Worm (Caenorhabditis elegans) whole organism, early embryonic: ENCODE measurements around the gene K04C2.5.

Source experiments
- B0310.2 ChIP-seq: sonication (generic microtip); optimal IDR thresholded peaks from 2 replicates; lab custom pipeline; 2016; ENCODE audit warnings: mild to moderate bottlenecking, missing genetic modification characterization, missing compliant biosample characterization
- F13C5.2 ChIP-seq: sonication (generic microtip); optimal IDR thresholded peaks from 2 replicates; lab custom pipeline; 2017; ENCODE audit warnings: mild to moderate bottlenecking, missing genetic modification characterization, inconsistent platforms, missing compliant biosample characterization
- aly-1 ChIP-seq: sonication (generic microtip); optimal IDR thresholded peaks from 2 replicates; lab custom pipeline; 2016; ENCODE audit warnings: missing genetic modification characterization, missing compliant biosample characterization
- ama-1 ChIP-seq: fragments of 150-350 bp; optimal IDR thresholded peaks from 2 replicates; lab custom pipeline; 2014
- ceh-13 ChIP-seq: fragments of 200-800 bp; sonication (Bioruptor generic); optimal IDR thresholded peaks from 2 replicates; lab custom pipeline; 2018; ENCODE audit warnings: mild to moderate bottlenecking, missing genetic modification characterization, missing compliant biosample characterization
- ceh-36 ChIP-seq: sonication (generic microtip); optimal IDR thresholded peaks from 2 replicates; lab custom pipeline; 2016; ENCODE audit warnings: missing genetic modification characterization, inconsistent platforms, missing compliant biosample characterization
- ets-7 ChIP-seq: sonication (generic microtip); optimal IDR thresholded peaks from 2 replicates; lab custom pipeline; 2016; ENCODE audit warnings: missing genotype, missing genetic modification characterization, missing compliant biosample characterization
- flt-1 ChIP-seq: fragments of 200-800 bp; sonication (Bioruptor generic); IDR thresholded peaks from 2 replicates; pipeline ENCODE4 v1.3.6; 2022; ENCODE audit warnings: missing genetic modification characterization, missing compliant biosample characterization
- hmg-4 ChIP-seq: fragments of 200-800 bp; sonication (Bioruptor generic); optimal IDR thresholded peaks from 2 replicates; lab custom pipeline; 2018; ENCODE audit warnings: mild to moderate bottlenecking, missing genetic modification characterization, missing compliant biosample characterization
- scrt-1 ChIP-seq: fragments of 200-800 bp; sonication (Bioruptor generic); IDR thresholded peaks from 2 replicates; pipeline ENCODE4 v1.3.6; 2022; ENCODE audit warnings: missing genetic modification characterization, missing compliant biosample characterization
- sea-1 ChIP-seq: fragments of 200-800 bp; sonication (Bioruptor generic); conservative IDR thresholded peaks from 2 replicates; pipeline ENCODE4 v1.3.6; 2022; ENCODE audit warnings: missing genetic modification characterization, missing compliant biosample characterization
- tbx-37 ChIP-seq: fragments of 200-800 bp; sonication (Bioruptor generic); conservative IDR thresholded peaks from 2 replicates; pipeline ENCODE4 v1.3.6; 2022; ENCODE audit warnings: missing genetic modification reagents, missing genetic modification characterization, missing compliant biosample characterization

- TF ChIP-seq ama-1 (lab: Kevin White, UChicago) (no peak), flt-1 (GFP tag; lab: Robert Waterston, UW) (no peak), ets-7 (tag; lab: Kevin White, UChicago) (no peak), aly-1 (no peak), B0310.2 (tag; lab: Kevin White, UChicago) (no peak), ceh-36 (tag; lab: Kevin White, UChicago) (no peak), ceh-13 (GFP tag; lab: Kevin White, UChicago) (no peak), F13C5.2 (tag; lab: Kevin White, UChicago) (no peak), sea-1 (no peak), tbx-37 (GFP tag; lab: Robert Waterston, UW) (no peak), hmg-4 (GFP tag; lab: Kevin White, UChicago) (no peak), scrt-1 (GFP tag; lab: Robert Waterston, UW) (no peak)
These were observed 38.2 kb upstream of the K04C2.5 start, which contains the start of gene inf-1 for ce11 chrIII:6929558-6930167.
